Worm (Caenorhabditis elegans) whole organism, young adult: ENCODE results near the gene nas-17.

Experiments
- B0336.3 ChIP-seq: fragments of 200-800 bp; sonication (Bioruptor generic); IDR thresholded peaks from 2 replicates; pipeline ENCODE4 v1.3.6; 2022; ENCODE audit warnings: missing genetic modification characterization, missing compliant biosample characterization
- F22D6.2 ChIP-seq: sonication (generic microtip); optimal IDR thresholded peaks from 2 replicates; lab custom pipeline; 2016; ENCODE audit warnings: mild to moderate bottlenecking, missing genetic modification characterization, missing compliant biosample characterization
- F33H1.4 ChIP-seq: fragments of 200-800 bp; sonication (Bioruptor generic); IDR thresholded peaks from 2 replicates; pipeline ENCODE4 v1.3.6; 2022; ENCODE audit warnings: missing genetic modification reagents, missing genetic modification characterization, missing compliant biosample characterization
- F49E8.2 ChIP-seq: sonication (generic microtip); optimal IDR thresholded peaks from 3 replicates; lab custom pipeline; 2017; ENCODE audit warnings: missing genetic modification characterization, mild to moderate bottlenecking, missing compliant biosample characterization, antibody characterized with exemption, moderate library complexity; ENCODE audit not compliant: insufficient read depth
- F52B5.7 ChIP-seq: sonication (generic microtip); optimal IDR thresholded peaks from 2 replicates; lab custom pipeline; 2016; ENCODE audit warnings: mild to moderate bottlenecking, missing genetic modification characterization, missing compliant biosample characterization
- K12H6.12 ChIP-seq: fragments of 200-800 bp; sonication (Bioruptor generic); optimal IDR thresholded peaks from 2 replicates; lab custom pipeline; 2018; ENCODE audit warnings: mild to moderate bottlenecking, missing genetic modification characterization, missing compliant biosample characterization
- Y56A3A.18 ChIP-seq: fragments of 200-800 bp; sonication (Bioruptor generic); IDR thresholded peaks from 2 replicates; pipeline ENCODE4 v1.3.6; 2022; ENCODE audit warnings: missing genetic modification reagents, missing genetic modification characterization, missing compliant biosample characterization
- aptf-2 ChIP-seq: fragments of 200-800 bp; sonication (Bioruptor generic); conservative IDR thresholded peaks from 2 replicates; pipeline ENCODE4 v1.3.6; 2022; ENCODE audit warnings: missing genetic modification reagents, missing genetic modification characterization, missing compliant biosample characterization
- athp-1 ChIP-seq: sonication (generic microtip); optimal IDR thresholded peaks from 2 replicates; lab custom pipeline; 2017; ENCODE audit warnings: mild to moderate bottlenecking, missing genetic modification characterization, missing compliant biosample characterization
- attf-3 ChIP-seq: fragments of 200-800 bp; sonication (Bioruptor generic); conservative IDR thresholded peaks from 2 replicates; pipeline ENCODE4 v1.3.6; 2022; ENCODE audit warnings: missing genetic modification reagents, missing genetic modification characterization, missing compliant biosample characterization
- attf-6 ChIP-seq: fragments of 200-800 bp; sonication (Bioruptor generic); IDR thresholded peaks from 2 replicates; pipeline ENCODE4 v1.3.6; 2022; ENCODE audit warnings: missing genetic modification reagents, missing genetic modification characterization, missing compliant biosample characterization
- cebp-2 ChIP-seq: fragments of 200-800 bp; sonication (Bioruptor generic); IDR thresholded peaks from 2 replicates; pipeline ENCODE4 v1.3.6; 2022; ENCODE audit warnings: missing genetic modification characterization, missing compliant biosample characterization
- ceh-58 ChIP-seq: fragments of 200-800 bp; sonication (Bioruptor generic); IDR thresholded peaks from 2 replicates; pipeline ENCODE4 v1.3.6; 2022; ENCODE audit warnings: missing genetic modification characterization, missing compliant biosample characterization
- dpl-1 ChIP-seq: fragments of 150-350 bp; optimal IDR thresholded peaks from 2 replicates; lab custom pipeline; 2014; ENCODE audit warnings: missing biosample characterization, missing genetic modification reagents, missing genetic modification characterization
- egl-18 ChIP-seq: fragments of 200-800 bp; sonication (Bioruptor generic); IDR thresholded peaks from 2 replicates; pipeline ENCODE4 v1.3.6; 2022; ENCODE audit warnings: missing genetic modification reagents, missing genetic modification characterization, missing compliant biosample characterization
- fkh-3 ChIP-seq: sonication (generic microtip); optimal IDR thresholded peaks from 2 replicates; lab custom pipeline; 2016; ENCODE audit warnings: mild to moderate bottlenecking, missing genetic modification characterization, missing compliant biosample characterization
- hlh-12 ChIP-seq: sonication (generic microtip); optimal IDR thresholded peaks from 2 replicates; lab custom pipeline; 2016; ENCODE audit warnings: missing genetic modification characterization, missing compliant biosample characterization
- hrde-1 ChIP-seq: sonication (generic microtip); optimal IDR thresholded peaks from 2 replicates; lab custom pipeline; 2016; ENCODE audit warnings: missing genetic modification characterization, mild to moderate bottlenecking, missing compliant biosample characterization, moderate library complexity, missing genotype, missing genetic modification reagents, borderline replicate concordance
- hsf-1 ChIP-seq: fragments of 200-800 bp; sonication (Bioruptor generic); IDR thresholded peaks from 2 replicates; pipeline ENCODE4 v1.3.6; 2022; ENCODE audit warnings: missing genetic modification reagents, missing genetic modification characterization, missing compliant biosample characterization
- let-526 ChIP-seq: fragments of 200-800 bp; sonication (Bioruptor generic); IDR thresholded peaks from 2 replicates; pipeline ENCODE4 v1.3.6; 2022; ENCODE audit warnings: missing genetic modification reagents, missing genetic modification characterization, missing compliant biosample characterization
- lir-1 ChIP-seq: fragments of 200-800 bp; sonication (Bioruptor generic); conservative IDR thresholded peaks from 2 replicates; pipeline ENCODE4 v1.3.6; 2022; ENCODE audit warnings: missing genetic modification reagents, missing genetic modification characterization, missing compliant biosample characterization
- lsy-27 ChIP-seq: sonication (generic microtip); optimal IDR thresholded peaks from 2 replicates; lab custom pipeline; 2017; ENCODE audit warnings: missing genetic modification characterization, mild to moderate bottlenecking, missing compliant biosample characterization, antibody characterized with exemption, missing genotype, borderline replicate concordance; ENCODE audit not compliant: insufficient read depth
- madf-10 ChIP-seq: sonication (generic microtip); optimal IDR thresholded peaks from 2 replicates; lab custom pipeline; 2016; ENCODE audit warnings: mild to moderate bottlenecking, missing genetic modification characterization, missing compliant biosample characterization
- madf-3 ChIP-seq: fragments of 200-800 bp; sonication (Bioruptor generic); IDR thresholded peaks from 2 replicates; pipeline ENCODE4 v1.3.6; 2022; ENCODE audit warnings: missing genetic modification reagents, missing genetic modification characterization, missing compliant biosample characterization
- mcd-1 ChIP-seq: fragments of 200-800 bp; sonication (Bioruptor generic); IDR thresholded peaks from 2 replicates; pipeline ENCODE4 v1.3.6; 2022; ENCODE audit warnings: missing genetic modification reagents, missing genetic modification characterization, missing compliant biosample characterization
- mel-28 ChIP-seq: sonication (generic microtip); optimal IDR thresholded peaks from 2 replicates; lab custom pipeline; 2016; ENCODE audit warnings: borderline replicate concordance, mild to moderate bottlenecking, missing genetic modification characterization, missing compliant biosample characterization
- mes-4 ChIP-seq: sonication (generic microtip); optimal IDR thresholded peaks from 2 replicates; lab custom pipeline; 2016; ENCODE audit warnings: missing genotype, missing genetic modification characterization, missing compliant biosample characterization
- mxl-1 ChIP-seq: sonication (generic microtip); optimal IDR thresholded peaks from 2 replicates; lab custom pipeline; 2016; ENCODE audit warnings: missing genetic modification characterization, missing compliant biosample characterization
- nfya-1 ChIP-seq: sonication (generic microtip); optimal IDR thresholded peaks from 2 replicates; lab custom pipeline; 2017; ENCODE audit warnings: antibody characterized with exemption, missing compliant biosample characterization, missing genetic modification characterization, borderline replicate concordance; ENCODE audit not compliant: insufficient read depth
- nfya-2 ChIP-seq: fragments of 200-800 bp; sonication (Bioruptor generic); IDR thresholded peaks from 2 replicates; pipeline ENCODE4 v1.3.6; 2022; ENCODE audit warnings: missing genetic modification reagents, missing genetic modification characterization, missing compliant biosample characterization
- nfyb-1 ChIP-seq: fragments of 200-800 bp; sonication (Bioruptor generic); IDR thresholded peaks from 2 replicates; pipeline ENCODE4 v1.3.6; 2022; ENCODE audit warnings: missing genetic modification reagents, missing genetic modification characterization, missing compliant biosample characterization
- nhr-179 ChIP-seq: sonication (generic microtip); optimal IDR thresholded peaks from 2 replicates; lab custom pipeline; 2016; ENCODE audit warnings: mild to moderate bottlenecking, missing genetic modification characterization, missing compliant biosample characterization
- nhr-80 ChIP-seq: sonication (generic microtip); optimal IDR thresholded peaks from 2 replicates; lab custom pipeline; 2016; ENCODE audit warnings: missing genetic modification characterization, missing compliant biosample characterization
- nhr-90 ChIP-seq: sonication (generic microtip); optimal IDR thresholded peaks from 2 replicates; lab custom pipeline; 2016; ENCODE audit warnings: missing genotype, mild to moderate bottlenecking, missing genetic modification characterization, missing compliant biosample characterization
- rpc-1 ChIP-seq, 2 experiments: fragments of 150-350 bp in 1 of 2; sonication (generic microtip) in 1 of 2; optimal IDR thresholded peaks; 2 replicates each; lab custom pipeline; 2014 to 2018; ENCODE audit warnings: missing biosample characterization in 1 of 2, missing genetic modification characterization in 1 of 2, missing genetic modification reagents in 1 of 2, missing genotype in 1 of 2
- sdz-38 ChIP-seq: sonication (generic microtip); optimal IDR thresholded peaks from 2 replicates; lab custom pipeline; 2016; ENCODE audit warnings: missing genotype, missing genetic modification characterization, missing compliant biosample characterization
- tlf-1 ChIP-seq: fragments of 200-800 bp; sonication (Bioruptor generic); optimal IDR thresholded peaks from 2 replicates; lab custom pipeline; 2018; ENCODE audit warnings: mild to moderate bottlenecking, missing genetic modification characterization, missing compliant biosample characterization
- unc-130 ChIP-seq: sonication (generic microtip); optimal IDR thresholded peaks from 2 replicates; lab custom pipeline; 2016; ENCODE audit warnings: missing genetic modification reagents, missing genetic modification characterization, missing compliant biosample characterization
- zfh-2 ChIP-seq: fragments of 200-800 bp; sonication (Bioruptor generic); conservative IDR thresholded peaks from 2 replicates; pipeline ENCODE4 v1.3.6; 2022; ENCODE audit warnings: missing genetic modification reagents, missing genetic modification characterization, missing compliant biosample characterization
- zim-3 ChIP-seq: sonication (generic microtip); optimal IDR thresholded peaks from 2 replicates; lab custom pipeline; 2017; ENCODE audit warnings: mild to moderate bottlenecking, missing genetic modification characterization, moderate library complexity, missing compliant biosample characterization
- ztf-22 ChIP-seq: fragments of 200-800 bp; sonication (Bioruptor generic); optimal IDR thresholded peaks from 2 replicates; lab custom pipeline; 2018; ENCODE audit warnings: mild to moderate bottlenecking, missing genetic modification characterization, moderate library complexity, missing compliant biosample characterization

Gene nas-17

DNA sequence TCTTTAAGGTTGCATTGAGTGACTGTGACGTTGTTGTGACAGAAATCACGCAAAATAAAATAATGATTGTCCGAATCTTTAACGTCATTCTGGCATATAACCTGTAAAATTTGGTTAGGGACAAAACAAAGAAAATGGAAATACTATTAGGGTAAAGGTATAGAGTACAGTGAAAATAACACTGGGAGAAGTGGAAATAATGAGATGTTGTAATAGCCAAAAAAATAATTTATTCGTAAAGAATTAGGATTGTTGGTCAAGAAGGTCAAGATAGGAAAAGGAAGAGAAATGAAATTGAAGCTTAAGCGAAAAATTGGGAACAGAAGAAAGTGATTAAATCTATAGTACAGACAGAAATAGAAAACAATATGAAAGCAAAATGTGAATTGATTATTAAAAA lies 16.3 kb downstream of the nas-17 start, which contains the start of gene deg-3:
Gene deg-3 (minus strand): TSS at position 101 of the 400 bp plus-strand sequence.
- no peak for TF ChIP-seq ceh-58 (GFP tag; lab: Robert Waterston, UW)
- no peak for TF ChIP-seq nfya-1 (tag; lab: Kevin White, UChicago)
- no peak for TF ChIP-seq rpc-1 (optimal IDR thresholded peaks at IDR 0.05; lab: Kevin White, UChicago)
- TF ChIP-seq rpc-1 (tag; optimal IDR thresholded peaks at IDR 0.05; lab: Kevin White, UChicago), result no peak
- TF ChIP-seq sdz-38, result no peak
- TF ChIP-seq F22D6.2 (tag; lab: Kevin White, UChicago), result no peak
- TF ChIP-seq B0336.3 (GFP tag; lab: Robert Waterston, UW), result no peak
- no peak for TF ChIP-seq hrde-1
- TF ChIP-seq lsy-27, result no peak
- no peak for TF ChIP-seq hlh-12 (tag; lab: Kevin White, UChicago)
- no peak for TF ChIP-seq aptf-2
- TF ChIP-seq ztf-22, result no peak
- no peak for TF ChIP-seq tlf-1 (GFP tag; lab: Kevin White, UChicago)
- TF ChIP-seq nfyb-1, result no peak
- TF ChIP-seq athp-1 (tag; lab: Kevin White, UChicago), result no peak
- TF ChIP-seq zim-3, result no peak
- no peak for TF ChIP-seq dpl-1 (GFP tag; lab: Kevin White, UChicago)
- no peak for TF ChIP-seq fkh-3 (tag; lab: Kevin White, UChicago)
- no peak for TF ChIP-seq madf-10 (tag; lab: Kevin White, UChicago)
- no peak for TF ChIP-seq hsf-1 (GFP tag; lab: Robert Waterston, UW)
- no peak for TF ChIP-seq nhr-179 (tag; lab: Kevin White, UChicago)

DNA sequence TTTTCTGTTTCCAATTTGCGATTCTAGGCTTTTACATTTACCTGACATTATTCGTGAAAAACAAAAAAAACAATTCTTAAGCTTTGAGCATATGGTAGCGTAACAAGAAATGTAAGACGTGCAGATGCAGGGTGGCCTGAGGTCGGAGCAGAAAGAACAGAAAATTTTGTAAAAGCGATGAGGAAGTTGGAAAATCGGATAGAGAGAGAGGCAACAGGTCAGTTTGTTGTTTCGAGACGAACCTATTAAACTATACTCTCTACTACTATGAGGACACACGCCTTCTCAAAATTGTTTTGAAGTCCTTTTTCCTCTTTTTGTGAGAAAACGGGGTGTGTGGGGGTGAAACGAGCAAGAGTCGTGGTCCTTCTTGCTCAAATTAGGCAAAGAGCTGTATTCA lies 22.9 kb downstream of the nas-17 start, which contains the start of gene des-2:
Gene des-2 (minus strand): TSS at position 101 of the 400 bp plus-strand sequence.
- TF ChIP-seq F33H1.4 (no peak), F52B5.7 (no peak), egl-18 (GFP tag; lab: Robert Waterston, UW) (no peak), hrde-1 (no peak), let-526 (no peak), zfh-2 (GFP tag; lab: Robert Waterston, UW) (no peak), cebp-2 (GFP tag; lab: Robert Waterston, UW) (no peak), unc-130 (GFP tag; lab: Kevin White, UChicago) (no peak)
- TF ChIP-seq, all 124 proteins: peak for 0

DNA sequence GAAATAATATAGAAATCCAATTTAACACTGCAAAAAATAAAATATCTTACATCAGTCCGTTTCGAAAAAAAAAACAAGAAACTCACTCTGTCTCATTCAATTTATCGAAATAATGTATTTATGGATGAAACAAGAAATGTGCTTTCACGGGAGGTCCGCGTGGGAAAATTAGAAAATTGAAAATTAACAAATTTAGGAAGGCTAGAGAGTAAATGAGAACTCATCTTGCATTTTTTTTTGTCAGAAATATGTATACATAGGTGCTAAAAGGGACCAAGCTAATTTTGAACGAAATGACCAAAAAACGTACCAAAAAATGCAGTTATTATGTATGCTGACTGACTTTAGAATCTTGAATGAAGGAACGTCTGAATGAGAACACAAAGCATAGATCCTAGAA lies 25.8 kb downstream of the nas-17 start, which contains the start of gene T26H10.2:
Gene T26H10.2 (minus strand): TSS at position 101 of the 400 bp plus-strand sequence.
- TF ChIP-seq mxl-1 (tag; lab: Kevin White, UChicago), result no peak
- no peak for TF ChIP-seq nhr-90 (tag; lab: Kevin White, UChicago)
- no peak for TF ChIP-seq mes-4 (tag; lab: Kevin White, UChicago)
- TF ChIP-seq K12H6.12 (tag; lab: Kevin White, UChicago), result no peak
- TF ChIP-seq madf-3 (GFP tag; lab: Robert Waterston, UW), result no peak
- TF ChIP-seq hlh-12 (tag; lab: Kevin White, UChicago), result no peak
- TF ChIP-seq nhr-80 (tag; lab: Kevin White, UChicago), result no peak
- no peak for TF ChIP-seq nfya-2

DNA sequence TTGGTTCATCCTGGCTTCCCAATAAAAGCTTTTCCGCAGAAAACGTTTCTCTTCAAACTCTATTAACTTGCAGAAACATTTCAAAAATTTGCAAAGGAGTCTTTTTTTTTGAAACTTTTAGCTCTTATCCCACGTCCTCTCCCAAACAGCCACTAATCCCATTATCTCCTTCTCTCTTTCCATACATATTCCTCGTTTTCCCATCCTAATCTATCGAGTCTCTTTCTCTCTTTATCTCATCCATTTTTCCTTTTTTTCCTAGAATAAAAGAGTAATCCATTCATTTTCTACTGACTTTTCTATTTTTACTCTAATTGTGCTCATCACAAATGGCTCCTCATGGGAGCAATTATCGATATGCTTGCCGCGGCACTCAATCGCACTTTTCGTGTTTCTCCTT lies 30.0 kb downstream of the nas-17 start:
- TF ChIP-seq mel-28 (tag; lab: Kevin White, UChicago) (no peak), lir-1 (GFP tag; lab: Robert Waterston, UW) (no peak), ztf-22 (no peak), lsy-27 (no peak), Y56A3A.18 (GFP tag; lab: Robert Waterston, UW) (no peak), F49E8.2 (no peak), mcd-1 (GFP tag; lab: Robert Waterston, UW) (no peak), attf-6 (GFP tag; lab: Robert Waterston, UW) (no peak), attf-3 (GFP tag; lab: Robert Waterston, UW) (no peak)
- TF ChIP-seq, all 124 proteins: peak for 0
